Worm (Caenorhabditis elegans): ENCODE results near the gene eri-1.

eri-1 gene

DNA sequence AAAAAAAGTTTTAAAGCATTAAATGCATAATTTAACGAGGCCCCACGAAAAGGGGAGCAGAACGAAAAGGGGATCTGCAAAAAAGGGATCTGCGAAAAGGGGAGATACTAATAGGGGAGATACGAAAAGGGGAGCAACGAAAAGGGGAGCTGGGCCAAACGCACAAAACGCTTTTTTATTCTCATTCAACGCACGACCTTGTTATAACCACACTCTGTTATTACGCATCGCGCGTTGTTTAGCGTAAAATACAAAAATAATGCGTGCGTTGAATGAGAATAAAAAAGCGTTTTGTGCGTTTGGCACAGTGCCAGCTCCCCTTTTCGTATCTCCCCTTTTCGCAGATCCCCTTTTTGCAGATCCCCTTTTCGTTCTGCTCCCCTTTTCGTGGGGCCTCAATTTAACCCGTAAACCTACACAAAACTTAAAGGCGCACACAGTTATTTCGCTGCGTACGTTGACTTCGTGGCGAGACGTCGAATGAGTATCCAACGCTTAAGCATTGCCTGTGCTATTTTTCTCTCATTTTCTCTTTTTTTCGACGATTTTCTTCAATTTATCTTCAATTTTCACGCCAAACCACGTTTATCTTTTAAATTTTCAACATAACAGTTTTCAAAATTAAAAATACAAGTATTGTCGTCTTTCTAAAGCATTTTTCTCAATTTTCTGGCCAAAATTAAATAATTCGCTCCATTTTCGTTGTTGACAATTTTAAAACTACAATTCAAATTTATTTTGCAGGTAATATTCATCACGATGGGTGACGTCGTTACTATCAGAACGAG, 34.4 kb downstream of the eri-1 start, which contains the start of gene rps-24 (continued):
- TF ChIP-seq Y95B8A.8 (GFP tag; IDR thresholded peaks at IDR 0.05), result peak; percentile 99
- peak; percentile 100 for TF ChIP-seq D2030.7 (GFP tag; IDR thresholded peaks at IDR 0.05)
- TF ChIP-seq Y56A3A.18 (GFP tag; IDR thresholded peaks at IDR 0.05), result peak; percentile 87
- peak; percentile 96 for TF ChIP-seq lin-26 (GFP tag; IDR thresholded peaks at IDR 0.05)
- TF ChIP-seq dox-1 (GFP tag; IDR thresholded peaks at IDR 0.05), result peak; percentile 99
- TF ChIP-seq hmg-1.2 (GFP tag; IDR thresholded peaks at IDR 0.05), result peak; percentile 92
- peak; percentile 48 to 61 for TF ChIP-seq rec-8 (tag; optimal IDR thresholded peaks at IDR 0.05)
- TF ChIP-seq nfyb-1 (GFP tag; IDR thresholded peaks at IDR 0.05), result peak; percentile 94
- peak; percentile 96 for TF ChIP-seq K11D2.4 (GFP tag; IDR thresholded peaks at IDR 0.05)
- TF ChIP-seq hrde-1 (tag; optimal IDR thresholded peaks at IDR 0.05; ENCODE audit: borderline replicate concordance), result peak; percentile 42
- peak; percentile 85 for TF ChIP-seq B0336.3 (GFP tag; IDR thresholded peaks at IDR 0.05)
- TF ChIP-seq die-1 (tag; optimal IDR thresholded peaks at IDR 0.05), result peak; percentile 48
- peak; percentile 27 for TF ChIP-seq B0261.1 (tag; optimal IDR thresholded peaks at IDR 0.05)
- TF ChIP-seq gei-17 (GFP tag; optimal IDR thresholded peaks at IDR 0.05), result peak; percentile 35
- peak; percentile 93; the same call in 1 of the 2 replicates for TF ChIP-seq F37B4.10 (GFP tag; IDR thresholded peaks at IDR 0.05)
- TF ChIP-seq attf-3 (GFP tag; conservative IDR thresholded peaks at IDR 0.05), result peak; percentile 86
- peak; percentile 49 for TF ChIP-seq snpc-3.4 (tag; optimal IDR thresholded peaks at IDR 0.05)
- peak; percentile 96 for TF ChIP-seq ekl-4 (GFP tag; IDR thresholded peaks at IDR 0.05)
- peak; percentile 96 for TF ChIP-seq attf-5 (GFP tag; optimal IDR thresholded peaks at IDR 0.05)
- peak; percentile 85 for TF ChIP-seq lin-54 (GFP tag; optimal IDR thresholded peaks at IDR 0.05)
- TF ChIP-seq B0019.2 (GFP tag; conservative IDR thresholded peaks at IDR 0.05), result peak; percentile 99
- TF ChIP-seq lin-35 (GFP tag; optimal IDR thresholded peaks at IDR 0.05), result peak in 1 of 3 experiments; percentile 82
- peak; percentile 53; the same call in 1 of the 2 replicates for TF ChIP-seq ceh-40 (GFP tag; IDR thresholded peaks at IDR 0.05)
- peak; percentile 88 for TF ChIP-seq tlf-1 (GFP tag; optimal IDR thresholded peaks at IDR 0.05)
- peak; percentile 97 for TF ChIP-seq rcor-1 (GFP tag; IDR thresholded peaks at IDR 0.05)
- peak; percentile 73 for TF ChIP-seq F23B12.7 (tag; optimal IDR thresholded peaks at IDR 0.05; ENCODE audit: insufficient read depth)
- TF ChIP-seq F49E8.2 (tag; optimal IDR thresholded peaks at IDR 0.05; ENCODE audit: insufficient read depth), result peak; percentile 84
- peak; percentile 99 for TF ChIP-seq ztf-28 (GFP tag; IDR thresholded peaks at IDR 0.05)
- TF ChIP-seq repo-1 (tag; optimal IDR thresholded peaks at IDR 0.05), result peak; percentile 61
- peak; percentile 87 for TF ChIP-seq madf-6 (GFP tag; IDR thresholded peaks at IDR 0.05)
- peak; percentile 79 for TF ChIP-seq madf-8 (GFP tag; conservative IDR thresholded peaks at IDR 0.05)
- peak; percentile 67 for TF ChIP-seq zfh-2 (GFP tag; conservative IDR thresholded peaks at IDR 0.05)
- TF ChIP-seq ZK185.1 (tag; optimal IDR thresholded peaks at IDR 0.05; ENCODE audit: poor library complexity, severe bottlenecking), result peak; percentile 82
- peak; percentile 40 for TF ChIP-seq akir-1 (GFP tag; optimal IDR thresholded peaks at IDR 0.05)
- TF ChIP-seq lir-1 (GFP tag; conservative IDR thresholded peaks at IDR 0.05), result peak; percentile 95
- TF ChIP-seq athp-1 (tag; optimal IDR thresholded peaks at IDR 0.05), result peak; percentile 95
- TF ChIP-seq cebp-2 (GFP tag; IDR thresholded peaks at IDR 0.05), result peak; percentile 59; the same call in 1 of the 2 replicates
- TF ChIP-seq K12H6.12 (tag; optimal IDR thresholded peaks at IDR 0.05), result peak; percentile 83
- peak; percentile 97 for TF ChIP-seq pbrm-1 (GFP tag; IDR thresholded peaks at IDR 0.05)
- TF ChIP-seq somi-1 (GFP tag; optimal IDR thresholded peaks at IDR 0.05), result peak; percentile 34
- TF ChIP-seq Y79H2A.3 (GFP tag; conservative IDR thresholded peaks at IDR 0.05), result peak; percentile 91
- peak; percentile 90 for TF ChIP-seq ztf-26 (tag; optimal IDR thresholded peaks at IDR 0.05)
- TF ChIP-seq egrh-3 (GFP tag; IDR thresholded peaks at IDR 0.05), result peak; percentile 95
- TF ChIP-seq C17E4.6 (GFP tag; IDR thresholded peaks at IDR 0.05), result peak; percentile 92; the same call in 1 of the 2 replicates
- TF ChIP-seq egl-44 (GFP tag; IDR thresholded peaks at IDR 0.05), result peak; percentile 91

Data from whole organism, young adult.